Worm (Caenorhabditis elegans) whole organism, early embryonic: ENCODE results near the gene ubq-1.

Source experiments
- aly-1 ChIP-seq: sonication (generic microtip); optimal IDR thresholded peaks from 2 replicates; lab custom pipeline; 2016; ENCODE audit warnings: missing genetic modification characterization, missing compliant biosample characterization
- ceh-13 ChIP-seq: fragments of 200-800 bp; sonication (Bioruptor generic); optimal IDR thresholded peaks from 2 replicates; lab custom pipeline; 2018; ENCODE audit warnings: mild to moderate bottlenecking, missing genetic modification characterization, missing compliant biosample characterization
- ceh-36 ChIP-seq: sonication (generic microtip); optimal IDR thresholded peaks from 2 replicates; lab custom pipeline; 2016; ENCODE audit warnings: missing genetic modification characterization, inconsistent platforms, missing compliant biosample characterization
- flt-1 ChIP-seq: fragments of 200-800 bp; sonication (Bioruptor generic); IDR thresholded peaks from 2 replicates; pipeline ENCODE4 v1.3.6; 2022; ENCODE audit warnings: missing genetic modification characterization, missing compliant biosample characterization
- tbx-11 ChIP-seq: fragments of 200-800 bp; sonication (Bioruptor generic); IDR thresholded peaks from 2 replicates; pipeline ENCODE4 v1.3.6; 2022; ENCODE audit warnings: missing genetic modification characterization, missing compliant biosample characterization
- tbx-37 ChIP-seq: fragments of 200-800 bp; sonication (Bioruptor generic); conservative IDR thresholded peaks from 2 replicates; pipeline ENCODE4 v1.3.6; 2022; ENCODE audit warnings: missing genetic modification reagents, missing genetic modification characterization, missing compliant biosample characterization
- tra-4 ChIP-seq: sonication (generic microtip); optimal IDR thresholded peaks from 2 replicates; lab custom pipeline; 2017; ENCODE audit warnings: missing genetic modification characterization, missing compliant biosample characterization

DNA sequence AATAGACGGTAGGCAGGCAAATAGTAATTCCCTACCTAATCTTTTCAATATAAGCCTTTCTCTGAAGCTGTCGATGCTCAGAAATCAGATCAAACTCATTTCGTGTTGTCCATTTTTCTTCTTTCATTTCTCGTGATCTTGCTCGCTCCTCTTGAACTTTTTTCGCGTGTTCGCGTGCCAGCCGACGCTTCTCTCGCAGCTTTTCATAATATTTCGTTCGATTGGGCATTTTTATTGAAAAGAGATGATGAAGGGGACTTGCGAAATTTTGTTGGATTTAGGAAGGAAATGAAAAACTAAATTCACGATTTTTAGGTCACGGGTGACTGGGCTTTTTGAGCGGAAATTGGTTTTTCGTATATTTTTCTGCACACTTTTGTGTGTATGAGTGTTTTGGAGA lies 3.1 kb upstream of the ubq-1 start, which contains the start of gene EGAP1.1:
- no peak for TF ChIP-seq aly-1 (tag; lab: Kevin White, UChicago)
- no peak for TF ChIP-seq ceh-36 (tag; lab: Kevin White, UChicago)
- TF ChIP-seq tra-4 (tag; lab: Kevin White, UChicago): no peak
- TF ChIP-seq flt-1 (GFP tag; lab: Robert Waterston, UW): no peak
- no peak for TF ChIP-seq ceh-13 (GFP tag; lab: Kevin White, UChicago)
- TF ChIP-seq tbx-37 (GFP tag; lab: Robert Waterston, UW): no peak
- no peak for TF ChIP-seq tbx-11
